Worm (Caenorhabditis elegans) whole organism, L2 larva: ENCODE data around the gene F47B8.8.

ENCODE experiments used
- ZK546.5 ChIP-seq: sonication (generic microtip); optimal IDR thresholded peaks from 2 replicates; lab custom pipeline; 2017; ENCODE audit warnings: missing biosample characterization, missing genetic modification characterization
- aly-2 ChIP-seq: fragments of 150-350 bp; optimal IDR thresholded peaks from 2 replicates; lab custom pipeline; 2014; ENCODE audit warnings: missing biosample characterization, missing genetic modification characterization
- blmp-1 ChIP-seq: sonication (generic microtip); optimal IDR thresholded peaks from 2 replicates; lab custom pipeline; 2017; ENCODE audit warnings: missing genetic modification characterization, mild to moderate bottlenecking, missing compliant biosample characterization, antibody characterized with exemption, moderate library complexity; ENCODE audit not compliant: insufficient read depth
- egl-27 ChIP-seq: sonication (generic microtip); optimal IDR thresholded peaks from 3 replicates; lab custom pipeline; 2017; ENCODE audit warnings: missing biosample characterization, missing genetic modification reagents, missing genetic modification characterization
- lin-13 ChIP-seq: fragments of 150-350 bp; optimal IDR thresholded peaks from 2 replicates; lab custom pipeline; 2014; ENCODE audit warnings: missing biosample characterization, missing genetic modification reagents, missing genetic modification characterization
- lin-39 ChIP-seq: fragments of 150-350 bp; optimal IDR thresholded peaks from 2 replicates; lab custom pipeline; 2014; ENCODE audit warnings: missing biosample characterization, missing genetic modification reagents, missing genetic modification characterization
- nhr-11 ChIP-seq: fragments of 150-350 bp; optimal IDR thresholded peaks from 2 replicates; lab custom pipeline; 2014; ENCODE audit warnings: missing biosample characterization, missing genetic modification characterization
- nhr-237 ChIP-seq: fragments of 150-350 bp; optimal IDR thresholded peaks from 2 replicates; lab custom pipeline; 2014; ENCODE audit warnings: missing biosample characterization, missing genetic modification characterization
- skn-1 ChIP-seq: sonication (generic microtip); optimal IDR thresholded peaks from 2 replicates; lab custom pipeline; 2017; ENCODE audit warnings: missing biosample characterization, missing genetic modification characterization
- snpc-4 ChIP-seq: fragments of 150-350 bp; optimal IDR thresholded peaks from 2 replicates; lab custom pipeline; 2014; ENCODE audit warnings: missing biosample characterization, missing genetic modification characterization
- unc-62 ChIP-seq: fragments of 150-350 bp; optimal IDR thresholded peaks from 2 replicates; lab custom pipeline; 2014; ENCODE audit warnings: missing biosample characterization, missing genetic modification reagents, missing genetic modification characterization
- ztf-11 ChIP-seq: sonication (generic microtip); optimal IDR thresholded peaks from 2 replicates; lab custom pipeline; 2017; ENCODE audit warnings: missing biosample characterization, missing genetic modification characterization
- ztf-4 ChIP-seq: fragments of 150-350 bp; optimal IDR thresholded peaks from 2 replicates; lab custom pipeline; 2014; ENCODE audit warnings: missing biosample characterization, missing genetic modification characterization

- no peak for TF ChIP-seq nhr-11 (tag; lab: Kevin White, UChicago)
- no peak for TF ChIP-seq unc-62 (GFP tag; lab: Kevin White, UChicago)
- no peak for TF ChIP-seq skn-1 (tag; lab: Kevin White, UChicago)
- no peak for TF ChIP-seq ZK546.5 (tag; lab: Kevin White, UChicago)
- no peak for TF ChIP-seq nhr-237 (tag; lab: Kevin White, UChicago)
- no peak for TF ChIP-seq blmp-1
- TF ChIP-seq lin-39 (tag; lab: Kevin White, UChicago), result no peak
- no peak for TF ChIP-seq ztf-11 (tag; lab: Kevin White, UChicago)
- no peak for TF ChIP-seq egl-27
- TF ChIP-seq ztf-4, result no peak
- TF ChIP-seq lin-13 (GFP tag; lab: Kevin White, UChicago), result no peak
- no peak for TF ChIP-seq aly-2 (tag; lab: Kevin White, UChicago)
- no peak for TF ChIP-seq snpc-4 (tag; lab: Kevin White, UChicago)
These were observed 37.8 kb upstream of the F47B8.8 start, which contains the start of gene F14D7.2 for ce11 chrV:14293667-14294194.
